Comparison of ENCODE assay signal across 5 fruit fly cellular contexts in the genomic region with DNA sequence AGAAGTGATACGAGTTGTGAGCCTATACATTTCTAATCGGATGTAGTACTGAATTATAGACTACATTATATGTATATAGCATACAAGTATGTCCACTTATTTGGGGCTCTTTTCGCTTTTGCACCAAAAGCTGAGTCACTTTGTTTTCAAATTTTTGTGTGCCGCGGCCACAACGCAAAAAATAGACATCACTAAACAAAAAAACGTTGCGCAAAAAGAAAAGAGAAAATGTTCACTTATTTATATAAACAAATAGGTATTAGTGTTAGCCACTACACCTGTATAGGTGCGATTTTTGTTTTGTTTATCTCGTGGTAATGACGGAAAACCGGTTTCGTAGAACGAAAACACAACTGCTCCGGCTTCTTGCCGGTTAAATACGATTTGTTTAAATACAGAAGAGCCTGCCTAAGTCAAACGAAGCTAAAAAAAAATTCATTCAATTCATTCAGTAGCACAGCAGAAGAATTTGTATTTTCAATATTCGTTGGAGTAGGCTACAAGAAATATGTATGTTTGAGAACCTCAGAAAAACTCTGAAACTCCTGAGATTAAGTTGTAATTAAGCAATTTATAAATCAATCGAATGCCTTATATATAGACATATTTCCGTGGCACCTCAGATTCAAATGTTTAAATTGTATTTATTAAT.
TF ChIP-seq lines count a peak whose summit lies in the region.

No protein-coding gene starts in this region.

- TF ChIP-seq CTCF in whole organism, embryonic (GFP tag; optimal IDR thresholded peaks at IDR 0.05; lab: Kevin White, UChicago), result no peak

TF ChIP-seq in whole organism, 6 proteins besides CTCF, POLR2A, EP300 and RAD21:
- no peak for TF ChIP-seq usp (GFP tag; optimal IDR thresholded peaks at IDR 0.05; lab: Kevin White, UChicago)
- TF ChIP-seq pan (optimal IDR thresholded peaks at IDR 0.05; lab: Kevin White, UChicago), result peak; percentile 14

TF ChIP-seq in whole organism, adult, 20 proteins besides CTCF, POLR2A, EP300 and RAD21:
- TF ChIP-seq CG11617 (GFP tag; optimal IDR thresholded peaks at IDR 0.05; lab: Kevin White, UChicago) (no peak), ovo (GFP tag; optimal IDR thresholded peaks at IDR 0.05; lab: Kevin White, UChicago) (no peak), tj (GFP tag; optimal IDR thresholded peaks at IDR 0.05; lab: Kevin White, UChicago) (no peak), CG14711 (tag; optimal IDR thresholded peaks at IDR 0.05; lab: Kevin White, UChicago) (no peak), CG7045 (GFP tag; optimal IDR thresholded peaks at IDR 0.05; lab: Kevin White, UChicago) (no peak), CG12768 (GFP tag; optimal IDR thresholded peaks at IDR 0.05; lab: Kevin White, UChicago) (no peak), CG5204 (GFP tag; optimal IDR thresholded peaks at IDR 0.05; lab: Kevin White, UChicago) (no peak), cnc (optimal IDR thresholded peaks at IDR 0.05; lab: Kevin White, UChicago) (no peak), cic (GFP tag; optimal IDR thresholded peaks at IDR 0.05; lab: Kevin White, UChicago) (peak; percentile 78), Crg-1 (GFP tag; optimal IDR thresholded peaks at IDR 0.05; lab: Kevin White, UChicago) (no peak), bab1 (GFP tag; optimal IDR thresholded peaks at IDR 0.05; lab: Kevin White, UChicago) (no peak), toe (GFP tag; optimal IDR thresholded peaks at IDR 0.05; lab: Kevin White, UChicago) (no peak), Hr96 (GFP tag; optimal IDR thresholded peaks at IDR 0.05; lab: Kevin White, UChicago) (no peak), CG1620 (GFP tag; optimal IDR thresholded peaks at IDR 0.05; lab: Kevin White, UChicago) (no peak), Mnt (GFP tag; optimal IDR thresholded peaks at IDR 0.05; lab: Kevin White, UChicago) (peak; percentile 24), Clk (GFP tag; optimal IDR thresholded peaks at IDR 0.05; lab: Kevin White, UChicago) (no peak), kay (GFP tag; lab: Kevin White, UChicago; ENCODE audit: borderline replicate concordance) (peak; percentile 98)

TF ChIP-seq in whole organism, embryonic, 481 proteins besides CTCF, POLR2A, EP300 and RAD21 (continues in another document):
- TF ChIP-seq inv (GFP tag; IDR thresholded peaks at IDR 0.05; lab: Robert Waterston, UW; ENCODE audit: partially characterized antibody) (no peak), kni (GFP tag; optimal IDR thresholded peaks at IDR 0.05; lab: Kevin White, UChicago) (peak; percentile 4), dysf (GFP tag; IDR thresholded peaks at IDR 0.05; lab: Robert Waterston, UW) (no peak), mirr (GFP tag; optimal IDR thresholded peaks at IDR 0.05; lab: Kevin White, UChicago) (peak; percentile 12), bbx (GFP tag; IDR thresholded peaks at IDR 0.05; lab: Robert Waterston, UW; ENCODE audit: partially characterized antibody) (peak; percentile 42; the same call in 1 of the 2 replicates), CG34422 (GFP tag; IDR thresholded peaks at IDR 0.05; lab: Robert Waterston, UW) (peak; percentile 27; the same call in 1 of the 3 replicates), gem (tag; optimal IDR thresholded peaks at IDR 0.05; lab: Kevin White, UChicago) (peak; percentile 30), HmgD (GFP tag; optimal IDR thresholded peaks at IDR 0.05; lab: Kevin White, UChicago) (no peak), CG12391 (tag; optimal IDR thresholded peaks at IDR 0.05; lab: Kevin White, UChicago) (peak; percentile 13), abd-A (tag; optimal IDR thresholded peaks at IDR 0.05; lab: Kevin White, UChicago) (no peak), CG9932 (GFP tag; IDR thresholded peaks at IDR 0.05; lab: Robert Waterston, UW) (peak; percentile 51; the same call in 1 of the 2 replicates), CG10543 (GFP tag; optimal IDR thresholded peaks at IDR 0.05; lab: Kevin White, UChicago) (peak; percentile 29), CG2875 (GFP tag; optimal IDR thresholded peaks at IDR 0.05; lab: Kevin White, UChicago) (no peak), exex (tag; optimal IDR thresholded peaks at IDR 0.05; lab: Kevin White, UChicago) (peak; percentile 37), twi (tag; optimal IDR thresholded peaks at IDR 0.05; lab: Kevin White, UChicago) (no peak), CG13624 (GFP tag; optimal IDR thresholded peaks at IDR 0.05; lab: Kevin White, UChicago) (peak; percentile 39), Rfx (GFP tag; IDR thresholded peaks at IDR 0.05; lab: Robert Waterston, UW) (peak; percentile 49), CG13894 (tag; optimal IDR thresholded peaks at IDR 0.05; lab: Kevin White, UChicago) (no peak), CG2120 (GFP tag; optimal IDR thresholded peaks at IDR 0.05; lab: Kevin White, UChicago) (peak; percentile 37), CG3281 (GFP tag; optimal IDR thresholded peaks at IDR 0.05; lab: Kevin White, UChicago) (peak; percentile 22), slbo (GFP tag; IDR thresholded peaks at IDR 0.05; lab: Robert Waterston, UW) (peak; percentile 60)

TF ChIP-seq in whole organism, prepupa, 60 proteins besides CTCF, POLR2A, EP300 and RAD21:
- no peak for TF ChIP-seq Lpt (GFP tag; optimal IDR thresholded peaks at IDR 0.05; lab: Kevin White, UChicago)
- TF ChIP-seq vri (GFP tag; optimal IDR thresholded peaks at IDR 0.05; lab: Kevin White, UChicago), result peak; percentile 36
- TF ChIP-seq svp (GFP tag; lab: Kevin White, UChicago), result peak; percentile 36
- TF ChIP-seq fkh (GFP tag; optimal IDR thresholded peaks at IDR 0.05; lab: Kevin White, UChicago), result peak; percentile 45
- no peak for TF ChIP-seq CG8319 (GFP tag; optimal IDR thresholded peaks at IDR 0.05; lab: Kevin White, UChicago)
- no peak for TF ChIP-seq CG11902 (GFP tag; optimal IDR thresholded peaks at IDR 0.05; lab: Kevin White, UChicago)
- peak; percentile 13; the same call in 1 of the 3 replicates for TF ChIP-seq CG8119 (GFP tag; IDR thresholded peaks at IDR 0.05; lab: Robert Waterston, UW)
- TF ChIP-seq dsx (GFP tag; optimal IDR thresholded peaks at IDR 0.05; lab: Kevin White, UChicago; ENCODE audit: poor library complexity, severe bottlenecking), result no peak
- TF ChIP-seq CG15336 (GFP tag; IDR thresholded peaks at IDR 0.05; lab: Robert Waterston, UW), result peak; percentile 41; the same call in 1 of the 2 replicates
- TF ChIP-seq acj6 (GFP tag; optimal IDR thresholded peaks at IDR 0.05; lab: Kevin White, UChicago), result no peak
- TF ChIP-seq eg (GFP tag; IDR thresholded peaks at IDR 0.05; lab: Robert Waterston, UW), result peak; percentile 55; the same call in 2 of the 3 replicates
- no peak for TF ChIP-seq spab (GFP tag; optimal IDR thresholded peaks at IDR 0.05; lab: Kevin White, UChicago)
- TF ChIP-seq Smox (GFP tag; optimal IDR thresholded peaks at IDR 0.05; lab: Kevin White, UChicago), result no peak
- no peak for TF ChIP-seq CG32006 (GFP tag; optimal IDR thresholded peaks at IDR 0.05; lab: Kevin White, UChicago)

TF ChIP-seq in whole organism, pupa, 21 proteins besides CTCF, POLR2A, EP300 and RAD21:
- TF ChIP-seq CG12605 (GFP tag; IDR thresholded peaks at IDR 0.05; lab: Robert Waterston, UW) (peak; percentile 49; the same call in 1 of the 2 replicates), EcR (GFP tag; optimal IDR thresholded peaks at IDR 0.05; lab: Kevin White, UChicago) (no peak)
